Worm (Caenorhabditis elegans) whole organism, young adult: ENCODE data around the gene ilcr-2.

ENCODE experiments used
- F55B11.4 ChIP-seq: sonication (generic microtip); optimal IDR thresholded peaks from 2 replicates; lab custom pipeline; 2016; ENCODE audit warnings: missing compliant biosample characterization, missing genetic modification characterization, borderline replicate concordance; ENCODE audit not compliant: insufficient read depth
- K12H6.12 ChIP-seq: fragments of 200-800 bp; sonication (Bioruptor generic); optimal IDR thresholded peaks from 2 replicates; lab custom pipeline; 2018; ENCODE audit warnings: mild to moderate bottlenecking, missing genetic modification characterization, missing compliant biosample characterization
- Y95B8A.8 ChIP-seq: fragments of 200-800 bp; sonication (Bioruptor generic); IDR thresholded peaks from 2 replicates; pipeline ENCODE4 v1.3.6; 2022; ENCODE audit warnings: missing genetic modification reagents, missing genetic modification characterization, missing compliant biosample characterization
- bed-2 ChIP-seq: fragments of 200-800 bp; sonication (Bioruptor generic); IDR thresholded peaks from 2 replicates; pipeline ENCODE4 v1.3.6; 2022; ENCODE audit warnings: missing genetic modification reagents, missing genetic modification characterization, missing compliant biosample characterization
- ceh-58 ChIP-seq: fragments of 200-800 bp; sonication (Bioruptor generic); IDR thresholded peaks from 2 replicates; pipeline ENCODE4 v1.3.6; 2022; ENCODE audit warnings: missing genetic modification characterization, missing compliant biosample characterization
- nhr-120 ChIP-seq: fragments of 200-800 bp; sonication (Bioruptor generic); IDR thresholded peaks from 2 replicates; pipeline ENCODE4 v1.3.6; 2022; ENCODE audit warnings: missing genetic modification characterization, missing compliant biosample characterization

- no peak for TF ChIP-seq nhr-120 (GFP tag; lab: Robert Waterston, UW)
- TF ChIP-seq ceh-58 (GFP tag; lab: Robert Waterston, UW): no peak
- no peak for TF ChIP-seq F55B11.4 (tag; lab: Kevin White, UChicago)
- TF ChIP-seq K12H6.12 (tag; lab: Kevin White, UChicago): no peak
- TF ChIP-seq Y95B8A.8: no peak
- TF ChIP-seq bed-2: no peak
Observed at ce11 chrII:5505820-5506287, 30.8 kb downstream of the ilcr-2 start, which contains the start of gene npp-24.
